Fruit fly (Drosophila melanogaster) whole organism, wandering third instar larva: ENCODE measurements around the gene Ste12DOR.
A peak's percentile ranks its signal among the peaks of the same experiment; 100 is the strongest.

ENCODE experiments used
- Abd-B ChIP-seq: fragments of >200 bp; optimal IDR thresholded peaks from 2 replicates; lab custom pipeline; 2017; ENCODE audit warnings: missing biosample characterization, missing genetic modification characterization
- CG32264 ChIP-seq: fragments of 200-800 bp; sonication (Bioruptor generic); optimal IDR thresholded peaks from 2 replicates; lab custom pipeline; 2016; ENCODE audit warnings: missing biosample characterization, missing genetic modification characterization
- CrebA ChIP-seq: fragments of 200-800 bp; sonication (Bioruptor generic); optimal IDR thresholded peaks from 2 replicates; lab custom pipeline; 2016; ENCODE audit warnings: missing biosample characterization, mild to moderate bottlenecking, missing genetic modification characterization, borderline replicate concordance
- Dfd ChIP-seq: fragments of >200 bp; optimal IDR thresholded peaks from 2 replicates; lab custom pipeline; 2017; ENCODE audit warnings: missing biosample characterization, missing genetic modification characterization
- Dif ChIP-seq: fragments of 200-275, 200-300 bp; sonication (Bioruptor generic); optimal IDR thresholded peaks from 2 replicates; lab custom pipeline; 2018; ENCODE audit warnings: missing biosample characterization, missing genetic modification characterization; ENCODE audit not compliant: partially characterized antibody
- HLH106 ChIP-seq: fragments of 200-800 bp; optimal IDR thresholded peaks from 3 replicates; lab custom pipeline; 2019; ENCODE audit warnings: missing biosample characterization, mild to moderate bottlenecking, missing genetic modification characterization, moderate library complexity
- Hr78 ChIP-seq: fragments of >200 bp; optimal IDR thresholded peaks from 2 replicates; lab custom pipeline; 2017; ENCODE audit warnings: missing biosample characterization, missing genetic modification characterization
- Hr83 ChIP-seq: fragments of 200-300 bp; sonication (Bioruptor generic); optimal IDR thresholded peaks from 2 replicates; lab custom pipeline; 2016; ENCODE audit warnings: missing biosample characterization, mild to moderate bottlenecking, missing genetic modification characterization, moderate library complexity; ENCODE audit not compliant: poor library complexity, severe bottlenecking
- Jra ChIP-seq: sonication (Bioruptor generic); optimal IDR thresholded peaks from 2 replicates; lab custom pipeline; 2016; ENCODE audit warnings: missing biosample characterization, missing genetic modification characterization
- Mio ChIP-seq: sonication (Bioruptor generic); optimal IDR thresholded peaks from 2 replicates; lab custom pipeline; 2016; ENCODE audit warnings: missing biosample characterization, missing genetic modification characterization
- Myc ChIP-seq: fragments of >200 bp; optimal IDR thresholded peaks from 2 replicates; lab custom pipeline; 2017
- N ChIP-seq: fragments of >200 bp; optimal IDR thresholded peaks from 2 replicates; lab custom pipeline; 2018; ENCODE audit warnings: missing biosample characterization, missing external identifiers, missing genetic modification characterization
- OdsH ChIP-seq: fragments of 200-800 bp; sonication (Bioruptor generic); optimal IDR thresholded peaks from 2 replicates; lab custom pipeline; 2016; ENCODE audit warnings: missing biosample characterization, mild to moderate bottlenecking, missing genetic modification characterization
- Rel ChIP-seq, 2 experiments: fragments of 200-800 bp; sonication (Bioruptor generic) in 1 of 2; optimal IDR thresholded peaks; 2 replicates in 1 of 2; 3 replicates in 1 of 2; lab custom pipeline; 2016 to 2019; ENCODE audit warnings: mild to moderate bottlenecking in 2 of 2, missing biosample characterization in 2 of 2, missing genetic modification characterization in 2 of 2, moderate library complexity in 1 of 2
- Sp1 ChIP-seq: fragments of 200-800 bp; sonication (Bioruptor generic); optimal IDR thresholded peaks from 3 replicates; lab custom pipeline; 2019; ENCODE audit warnings: missing biosample characterization, mild to moderate bottlenecking, missing genetic modification characterization, moderate library complexity
- Vsx2 ChIP-seq: fragments of 200-300, 225-300 bp; sonication (Bioruptor generic); optimal IDR thresholded peaks from 2 replicates; lab custom pipeline; 2018; ENCODE audit warnings: missing biosample characterization, missing genetic modification characterization; ENCODE audit not compliant: partially characterized antibody
- br ChIP-seq: fragments of 200-800 bp; sonication (Bioruptor generic); optimal IDR thresholded peaks from 2 replicates; lab custom pipeline; 2016; ENCODE audit warnings: missing biosample characterization, missing genetic modification characterization
- brk ChIP-seq: fragments of 200-800 bp; sonication (Bioruptor generic); optimal IDR thresholded peaks from 2 replicates; lab custom pipeline; 2016; ENCODE audit warnings: missing biosample characterization, mild to moderate bottlenecking, missing genetic modification characterization
- dl ChIP-seq, 2 experiments: fragments of 175-275, 200-275 bp in 1 of 2; fragments of 200-275 bp in 1 of 2; sonication (Bioruptor generic); optimal IDR thresholded peaks; lab custom pipeline; 2018; ENCODE audit warnings: mild to moderate bottlenecking in 2 of 2, missing biosample characterization in 2 of 2, missing genetic modification characterization in 2 of 2, moderate library complexity in 2 of 2; ENCODE audit not compliant: partially characterized antibody in 2 of 2, insufficient read depth in 1 of 2
- dmrt93B ChIP-seq: fragments of 200-800 bp; sonication (Bioruptor generic); optimal IDR thresholded peaks from 2 replicates; lab custom pipeline; 2018; ENCODE audit warnings: missing biosample characterization, mild to moderate bottlenecking, missing genetic modification characterization
- dsf ChIP-seq: sonication (Bioruptor generic); optimal IDR thresholded peaks from 2 replicates; lab custom pipeline; 2016; ENCODE audit warnings: missing biosample characterization, missing genetic modification characterization, borderline replicate concordance
- ey ChIP-seq: fragments of 200-800 bp; sonication (Bioruptor generic); optimal IDR thresholded peaks from 2 replicates; lab custom pipeline; 2016; ENCODE audit warnings: missing biosample characterization, missing genetic modification characterization
- foxo ChIP-seq, 2 experiments: fragments of 200-800 bp; sonication (Bioruptor generic); optimal IDR thresholded peaks; 2 replicates in 1 of 2; 3 replicates in 1 of 2; lab custom pipeline; 2016 to 2017; ENCODE audit warnings: missing biosample characterization in 2 of 2, missing genetic modification characterization in 2 of 2
- jim ChIP-seq: fragments of 175-275, 200-325 bp; sonication (Bioruptor generic); optimal IDR thresholded peaks from 2 replicates; lab custom pipeline; 2016; ENCODE audit warnings: missing biosample characterization, mild to moderate bottlenecking, missing genetic modification characterization
- pan ChIP-seq: fragments of >200 bp; optimal IDR thresholded peaks from 2 replicates; lab custom pipeline; 2017
- psq ChIP-seq: fragments of 200-800 bp; sonication (Bioruptor generic); optimal IDR thresholded peaks from 3 replicates; lab custom pipeline; 2017; ENCODE audit warnings: missing biosample characterization, mild to moderate bottlenecking, missing genetic modification characterization, moderate library complexity
- rgr ChIP-seq: fragments of 200-800 bp; sonication (Bioruptor generic); optimal IDR thresholded peaks from 3 replicates; lab custom pipeline; 2016; ENCODE audit warnings: missing biosample characterization, mild to moderate bottlenecking, missing genetic modification characterization
- sage ChIP-seq: fragments of 200-800 bp; sonication (Bioruptor generic); optimal IDR thresholded peaks from 2 replicates; lab custom pipeline; 2016; ENCODE audit warnings: missing biosample characterization, mild to moderate bottlenecking, missing genetic modification characterization
- sv ChIP-seq: fragments of 200-800 bp; sonication (Bioruptor generic); optimal IDR thresholded peaks from 3 replicates; lab custom pipeline; 2016; ENCODE audit warnings: missing biosample characterization, missing genetic modification characterization
- tai ChIP-seq: sonication (Bioruptor generic); optimal IDR thresholded peaks from 2 replicates; lab custom pipeline; 2016; ENCODE audit warnings: missing biosample characterization, missing genetic modification characterization
- usp ChIP-seq: fragments of >200 bp; optimal IDR thresholded peaks from 2 replicates; lab custom pipeline; 2017; ENCODE audit warnings: missing biosample characterization, missing genetic modification characterization
- woc ChIP-seq: sonication (Bioruptor generic); optimal IDR thresholded peaks from 2 replicates; lab custom pipeline; 2016; ENCODE audit warnings: missing biosample characterization, mild to moderate bottlenecking, missing genetic modification characterization

Ste12DOR gene

dm6 chrX:13980271-13980670 lies 19.7 kb upstream of the Ste12DOR start:
- TF ChIP-seq psq (GFP tag; lab: Kevin White, UChicago) (peak; percentile 59), Vsx2 (GFP tag; lab: Kevin White, UChicago) (no peak), Sp1 (GFP tag; lab: Kevin White, UChicago) (no peak)

- TF ChIP-seq Dfd (GFP tag; lab: Kevin White, UChicago) (peak; percentile 5), Jra (GFP tag; lab: Kevin White, UChicago) (no peak), OdsH (GFP tag; lab: Kevin White, UChicago) (no peak), rgr (GFP tag; lab: Kevin White, UChicago) (no peak), psq (GFP tag; lab: Kevin White, UChicago) (no peak)
Measured at dm6 chrX:13983057-13983456, 17.0 kb upstream of the Ste12DOR start.

dm6 chrX:13986496-13986895 lies 13.5 kb upstream of the Ste12DOR start:
- TF ChIP-seq Sp1 (GFP tag; lab: Kevin White, UChicago) (peak; percentile 56), CG32264 (GFP tag; lab: Kevin White, UChicago) (no peak), psq (GFP tag; lab: Kevin White, UChicago) (peak; percentile 26), dsf (no peak), Hr83 (GFP tag; lab: Kevin White, UChicago) (peak; percentile 13), Hr78 (no peak), Jra (GFP tag; lab: Kevin White, UChicago) (peak; percentile 27), tai (GFP tag; lab: Kevin White, UChicago) (no peak), jim (GFP tag; lab: Kevin White, UChicago) (peak; percentile 13), ey (GFP tag; lab: Kevin White, UChicago) (no peak), rgr (GFP tag; lab: Kevin White, UChicago) (no peak), woc (no peak), dmrt93B (no peak), Dfd (GFP tag; lab: Kevin White, UChicago) (peak; percentile 43), Mio (GFP tag; lab: Kevin White, UChicago) (no peak), pan (lab: Kevin White, UChicago) (no peak), sv (GFP tag; lab: Kevin White, UChicago) (no peak), br (no peak), Rel (GFP tag; optimal IDR thresholded peaks at IDR 0.05; lab: Kevin White, UChicago) (no peak), Rel (tag; optimal IDR thresholded peaks at IDR 0.05; lab: Kevin White, UChicago) (peak; percentile 86), Dif (GFP tag; lab: Kevin White, UChicago) (peak; percentile 79), CrebA (GFP tag; lab: Kevin White, UChicago) (no peak), N (GFP tag; lab: Kevin White, UChicago) (peak; percentile 77), dl (GFP tag; optimal IDR thresholded peaks at IDR 0.05; lab: Kevin White, UChicago; ENCODE audit: insufficient read depth in 1 of 2, partially characterized antibody in 2 of 2) (peak; percentile 64 to 78), usp (no peak)

dm6 chrX:13988861-13989260 lies 11.1 kb upstream of the Ste12DOR start:
- TF ChIP-seq CrebA (GFP tag; lab: Kevin White, UChicago) (peak; percentile 9), Dif (GFP tag; lab: Kevin White, UChicago) (peak; percentile 72), Abd-B (GFP tag; lab: Kevin White, UChicago) (no peak), CG32264 (GFP tag; lab: Kevin White, UChicago) (no peak), foxo (GFP tag; optimal IDR thresholded peaks at IDR 0.05; lab: Kevin White, UChicago) (peak in 1 of 2 experiments; percentile 13), Myc (lab: Kevin White, UChicago) (no peak), dl (GFP tag; optimal IDR thresholded peaks at IDR 0.05; lab: Kevin White, UChicago; ENCODE audit: insufficient read depth in 1 of 2, partially characterized antibody in 2 of 2) (peak in 1 of 2 experiments; percentile 10), brk (GFP tag; lab: Kevin White, UChicago) (no peak), HLH106 (tag; lab: Kevin White, UChicago) (no peak), Hr83 (GFP tag; lab: Kevin White, UChicago) (no peak), OdsH (GFP tag; lab: Kevin White, UChicago) (no peak), sage (GFP tag; lab: Kevin White, UChicago) (peak; percentile 25), psq (GFP tag; lab: Kevin White, UChicago) (no peak), dmrt93B (no peak), Sp1 (GFP tag; lab: Kevin White, UChicago) (peak; percentile 73), Rel (GFP tag; optimal IDR thresholded peaks at IDR 0.05; lab: Kevin White, UChicago) (peak; percentile 68), Rel (tag; optimal IDR thresholded peaks at IDR 0.05; lab: Kevin White, UChicago) (peak; percentile 23)
